Worm (Caenorhabditis elegans) whole organism, L1 larva: ENCODE data around the gene cima-1.

Experiments used
- C16A3.4 ChIP-seq: fragments of 150-350 bp; optimal IDR thresholded peaks from 2 replicates; lab custom pipeline; 2014; ENCODE audit warnings: missing biosample characterization, missing genetic modification characterization
- C34B4.2 ChIP-seq: sonication (generic microtip); optimal IDR thresholded peaks from 2 replicates; lab custom pipeline; 2017; ENCODE audit warnings: mild to moderate bottlenecking, missing genetic modification characterization, missing compliant biosample characterization
- F16B12.6 ChIP-seq: fragments of 150-350 bp; optimal IDR thresholded peaks from 2 replicates; lab custom pipeline; 2014; ENCODE audit warnings: missing biosample characterization, missing genetic modification characterization
- aly-2 ChIP-seq: fragments of 150-350 bp; optimal IDR thresholded peaks from 2 replicates; lab custom pipeline; 2014; ENCODE audit warnings: missing biosample characterization, missing genetic modification characterization
- ceh-63 ChIP-seq: fragments of 200-800 bp; sonication (Bioruptor generic); optimal IDR thresholded peaks from 2 replicates; lab custom pipeline; 2018; ENCODE audit warnings: mild to moderate bottlenecking, missing genetic modification characterization, missing compliant biosample characterization
- ceh-82 ChIP-seq, 3 experiments: fragments of 150-350 bp in 1 of 3; sonication (generic microtip) in 2 of 3; optimal IDR thresholded peaks; 2 replicates each; lab custom pipeline; 2014 to 2017; ENCODE audit warnings: missing biosample characterization in 3 of 3, missing genetic modification characterization in 3 of 3
- ceh-88 ChIP-seq: fragments of 200-800 bp; sonication (Bioruptor generic); IDR thresholded peaks from 2 replicates; pipeline ENCODE4 v1.3.6; 2022; ENCODE audit warnings: missing genetic modification characterization, missing compliant biosample characterization
- dpl-1 ChIP-seq, 3 experiments: fragments of 150-350 bp in 2 of 3; sonication (generic microtip) in 1 of 3; optimal IDR thresholded peaks; 2 replicates each; lab custom pipeline; 2014 to 2017; ENCODE audit warnings: missing biosample characterization in 3 of 3, missing genetic modification characterization in 3 of 3, missing genetic modification reagents in 3 of 3
- dsc-1 ChIP-seq: sonication (generic microtip); optimal IDR thresholded peaks from 2 replicates; lab custom pipeline; 2016; ENCODE audit warnings: mild to moderate bottlenecking, missing genetic modification characterization, missing compliant biosample characterization
- efl-1 ChIP-seq, 4 experiments: fragments of 150-350 bp; optimal IDR thresholded peaks in 3 of 4; peaks in 1 of 4; 1 replicate in 1 of 4; 2 replicates in 3 of 4; lab custom pipeline; 2014; ENCODE audit warnings: missing biosample characterization in 2 of 4, missing genetic modification characterization in 2 of 4, missing genetic modification reagents in 2 of 4
- efl-3 ChIP-seq: fragments of 200-800 bp; sonication (Bioruptor generic); optimal IDR thresholded peaks from 2 replicates; lab custom pipeline; 2018; ENCODE audit warnings: mild to moderate bottlenecking, missing genetic modification characterization, missing compliant biosample characterization
- egl-13 ChIP-seq: sonication (generic microtip); optimal IDR thresholded peaks from 2 replicates; lab custom pipeline; 2016; ENCODE audit warnings: missing genotype, missing genetic modification reagents, missing genetic modification characterization, missing compliant biosample characterization
- elt-3 ChIP-seq, 6 experiments: fragments of 150-350 bp in 1 of 6; sonication (generic microtip); optimal IDR thresholded peaks; 2 replicates each; lab custom pipeline; 2017 to 2018; ENCODE audit warnings: missing biosample characterization in 6 of 6, missing genetic modification characterization in 6 of 6, inconsistent platforms in 1 of 6
- fkh-8 ChIP-seq: sonication (generic microtip); optimal IDR thresholded peaks from 2 replicates; lab custom pipeline; 2016; ENCODE audit warnings: mild to moderate bottlenecking, missing genetic modification characterization, missing compliant biosample characterization
- fos-1 ChIP-seq: fragments of 150-350 bp; optimal IDR thresholded peaks from 2 replicates; lab custom pipeline; 2014; ENCODE audit warnings: missing biosample characterization, missing genetic modification characterization
- grh-1 ChIP-seq: fragments of 200-800 bp; sonication (Bioruptor generic); IDR thresholded peaks from 2 replicates; pipeline ENCODE4 v1.3.6; 2022; ENCODE audit warnings: missing genetic modification reagents, missing genetic modification characterization, missing compliant biosample characterization
- hlh-17 ChIP-seq: fragments of 200-800 bp; sonication (Bioruptor generic); optimal IDR thresholded peaks from 2 replicates; lab custom pipeline; 2018; ENCODE audit warnings: missing genetic modification characterization, mild to moderate bottlenecking, missing compliant biosample characterization, moderate library complexity, borderline replicate concordance
- hlh-4 ChIP-seq: sonication (generic microtip); optimal IDR thresholded peaks from 2 replicates; lab custom pipeline; 2016; ENCODE audit warnings: mild to moderate bottlenecking, missing genetic modification characterization, missing compliant biosample characterization
- jun-1 ChIP-seq: fragments of 150-350 bp; optimal IDR thresholded peaks from 2 replicates; lab custom pipeline; 2014; ENCODE audit warnings: missing biosample characterization, missing genetic modification reagents, missing genetic modification characterization
- lin-13 ChIP-seq: fragments of 150-350 bp; optimal IDR thresholded peaks from 2 replicates; lab custom pipeline; 2014; ENCODE audit warnings: missing biosample characterization, missing genetic modification reagents, missing genetic modification characterization
- lin-14 ChIP-seq: fragments of 200-800 bp; sonication (Bioruptor generic); optimal IDR thresholded peaks from 2 replicates; lab custom pipeline; 2018; ENCODE audit warnings: mild to moderate bottlenecking, missing genetic modification characterization, moderate library complexity, missing compliant biosample characterization
- lin-35 ChIP-seq, 2 experiments: fragments of 150-350 bp; optimal IDR thresholded peaks; 2 replicates each; lab custom pipeline; 2014; ENCODE audit warnings: missing biosample characterization in 2 of 2, missing genetic modification characterization in 2 of 2, missing genetic modification reagents in 2 of 2
- lin-39 ChIP-seq: fragments of 150-350 bp; optimal IDR thresholded peaks from 2 replicates; lab custom pipeline; 2014; ENCODE audit warnings: missing biosample characterization, missing genetic modification reagents, missing genetic modification characterization
- lsy-2 ChIP-seq, 2 experiments: fragments of 150-350 bp; optimal IDR thresholded peaks; 2 replicates each; lab custom pipeline; 2014; ENCODE audit warnings: missing biosample characterization in 2 of 2, missing genetic modification characterization in 2 of 2
- mab-9 ChIP-seq: fragments of 200-800 bp; sonication (Bioruptor generic); IDR thresholded peaks from 2 replicates; pipeline ENCODE4 v1.3.6; 2022; ENCODE audit warnings: missing genetic modification reagents, missing genetic modification characterization, missing compliant biosample characterization
- mef-2 ChIP-seq: fragments of 150-350 bp; optimal IDR thresholded peaks from 2 replicates; lab custom pipeline; 2014; ENCODE audit warnings: missing biosample characterization, missing genetic modification characterization
- nhr-11 ChIP-seq: fragments of 150-350 bp; optimal IDR thresholded peaks from 2 replicates; lab custom pipeline; 2014; ENCODE audit warnings: missing biosample characterization, missing genetic modification characterization
- nhr-12 ChIP-seq: sonication (generic microtip); optimal IDR thresholded peaks from 2 replicates; lab custom pipeline; 2017; ENCODE audit warnings: missing biosample characterization, missing genetic modification characterization
- nhr-19 ChIP-seq: fragments of 200-800 bp; sonication (Bioruptor generic); conservative IDR thresholded peaks from 2 replicates; pipeline ENCODE4 v1.3.6; 2022; ENCODE audit warnings: missing genetic modification characterization, missing compliant biosample characterization
- nhr-237 ChIP-seq: fragments of 150-350 bp; optimal IDR thresholded peaks from 2 replicates; lab custom pipeline; 2014; ENCODE audit warnings: missing biosample characterization, missing genetic modification characterization
- nhr-28 ChIP-seq: fragments of 150-350 bp; optimal IDR thresholded peaks from 2 replicates; lab custom pipeline; 2014; ENCODE audit warnings: missing biosample characterization, missing genetic modification characterization
- nhr-47 ChIP-seq: sonication (generic microtip); optimal IDR thresholded peaks from 2 replicates; lab custom pipeline; 2016; ENCODE audit warnings: mild to moderate bottlenecking, missing genetic modification characterization, moderate library complexity, missing compliant biosample characterization
- nhr-71 ChIP-seq: sonication (generic microtip); optimal IDR thresholded peaks from 2 replicates; lab custom pipeline; 2016; ENCODE audit warnings: mild to moderate bottlenecking, missing genetic modification characterization, moderate library complexity, missing compliant biosample characterization
- nhr-76 ChIP-seq: sonication (generic microtip); optimal IDR thresholded peaks from 2 replicates; lab custom pipeline; 2017; ENCODE audit warnings: missing biosample characterization, missing genetic modification characterization
- nhr-85 ChIP-seq: sonication (generic microtip); peaks from one replicate; lab custom pipeline; 2016; ENCODE audit warnings: missing genetic modification characterization, inconsistent platforms, missing compliant biosample characterization
- pax-3 ChIP-seq: fragments of 200-800 bp; sonication (Bioruptor generic); optimal IDR thresholded peaks from 2 replicates; lab custom pipeline; 2018; ENCODE audit warnings: mild to moderate bottlenecking, missing genetic modification characterization, moderate library complexity, missing compliant biosample characterization
- pqm-1 ChIP-seq: sonication (generic microtip); optimal IDR thresholded peaks from 3 replicates; lab custom pipeline; 2017; ENCODE audit warnings: missing biosample characterization, missing genetic modification characterization
- snu-23 ChIP-seq: sonication (generic microtip); optimal IDR thresholded peaks from 2 replicates; lab custom pipeline; 2016; ENCODE audit warnings: missing genetic modification characterization, missing compliant biosample characterization
- sox-4 ChIP-seq: sonication (generic microtip); optimal IDR thresholded peaks from 2 replicates; lab custom pipeline; 2016; ENCODE audit warnings: missing genetic modification characterization, missing compliant biosample characterization
- sptf-1 ChIP-seq: fragments of 150-350 bp; optimal IDR thresholded peaks from 2 replicates; lab custom pipeline; 2014; ENCODE audit warnings: missing biosample characterization, missing genetic modification characterization
- sup-37 ChIP-seq: fragments of 200-800 bp; sonication (Bioruptor generic); optimal IDR thresholded peaks from 2 replicates; lab custom pipeline; 2018; ENCODE audit warnings: mild to moderate bottlenecking, missing genetic modification characterization, missing compliant biosample characterization
- swsn-7 ChIP-seq: sonication (generic microtip); optimal IDR thresholded peaks from 2 replicates; lab custom pipeline; 2016; ENCODE audit warnings: missing genetic modification characterization, missing compliant biosample characterization
- tbx-2 ChIP-seq: sonication (generic microtip); optimal IDR thresholded peaks from 2 replicates; lab custom pipeline; 2016; ENCODE audit warnings: missing genetic modification characterization, missing compliant biosample characterization
- tlp-1 ChIP-seq: fragments of 150-350 bp; optimal IDR thresholded peaks from 2 replicates; lab custom pipeline; 2014; ENCODE audit warnings: missing biosample characterization, missing genetic modification characterization
- unc-130 ChIP-seq: fragments of 150-350 bp; optimal IDR thresholded peaks from 2 replicates; lab custom pipeline; 2017; ENCODE audit warnings: missing biosample characterization, missing genetic modification characterization, inconsistent platforms
- unc-30 ChIP-seq: sonication (generic microtip); optimal IDR thresholded peaks from 2 replicates; lab custom pipeline; 2017; ENCODE audit warnings: missing biosample characterization, missing genetic modification characterization
- unc-62 ChIP-seq: fragments of 150-350 bp; optimal IDR thresholded peaks from 2 replicates; lab custom pipeline; 2014; ENCODE audit warnings: missing biosample characterization, missing genetic modification reagents, missing genetic modification characterization
- unc-86 ChIP-seq: sonication (generic microtip); optimal IDR thresholded peaks from 2 replicates; lab custom pipeline; 2016; ENCODE audit warnings: missing genetic modification characterization, missing compliant biosample characterization
- unc-98 ChIP-seq: fragments of 200-800 bp; sonication (Bioruptor generic); IDR thresholded peaks from 2 replicates; pipeline ENCODE4 v1.3.6; 2022; ENCODE audit warnings: missing genetic modification characterization, missing compliant biosample characterization
- vab-15 ChIP-seq: sonication (generic microtip); optimal IDR thresholded peaks from 2 replicates; lab custom pipeline; 2017; ENCODE audit warnings: missing genotype, mild to moderate bottlenecking, missing genetic modification characterization, missing compliant biosample characterization
- xbp-1 ChIP-seq: sonication (generic microtip); optimal IDR thresholded peaks from 2 replicates; lab custom pipeline; 2016; ENCODE audit warnings: missing genetic modification characterization, missing compliant biosample characterization
- zip-4 ChIP-seq: fragments of 200-800 bp; sonication (Bioruptor generic); optimal IDR thresholded peaks from 2 replicates; lab custom pipeline; 2018; ENCODE audit warnings: mild to moderate bottlenecking, missing genetic modification characterization, moderate library complexity, missing compliant biosample characterization
- ztf-11 ChIP-seq, 2 experiments: sonication (generic microtip); optimal IDR thresholded peaks; 2 replicates each; lab custom pipeline; 2016 to 2017; ENCODE audit warnings: missing genetic modification characterization in 2 of 2, missing biosample characterization in 1 of 2, missing compliant biosample characterization in 1 of 2
- ztf-4 ChIP-seq: fragments of 150-350 bp; optimal IDR thresholded peaks from 2 replicates; lab custom pipeline; 2014; ENCODE audit warnings: missing biosample characterization, missing genetic modification characterization

Gene cima-1

ce11 chrIV:7619261-7619660, 32.0 kb upstream of the cima-1 start:
- peak in 1 of 2 experiments; percentile 4 for TF ChIP-seq lsy-2 (tag; optimal IDR thresholded peaks at IDR 0.05; lab: Kevin White, UChicago)
- peak; percentile 40 for TF ChIP-seq nhr-47
- TF ChIP-seq ceh-82 (tag; optimal IDR thresholded peaks at IDR 0.05; lab: Kevin White, UChicago) = peak in 2 of 3 experiments; percentile 46 to 54
- peak; percentile 31 for TF ChIP-seq egl-13 (tag; lab: Kevin White, UChicago)
- no peak for TF ChIP-seq ceh-88 (GFP tag; lab: Robert Waterston, UW)
- TF ChIP-seq tlp-1 (tag; lab: Kevin White, UChicago) = no peak
- no peak for TF ChIP-seq unc-62 (GFP tag; lab: Kevin White, UChicago)
- TF ChIP-seq fos-1 (tag; lab: Kevin White, UChicago) = no peak
- no peak for TF ChIP-seq zip-4 (GFP tag; lab: Kevin White, UChicago)
- no peak for TF ChIP-seq unc-30 (tag; lab: Kevin White, UChicago)
- TF ChIP-seq nhr-19 (GFP tag; lab: Robert Waterston, UW) = no peak
- TF ChIP-seq lin-39 (tag; lab: Kevin White, UChicago) = no peak
- no peak for TF ChIP-seq unc-98 (GFP tag; lab: Robert Waterston, UW)
- peak; percentile 66 for TF ChIP-seq fkh-8 (tag; lab: Kevin White, UChicago)
- TF ChIP-seq pqm-1 (tag; lab: Kevin White, UChicago) = no peak
- TF ChIP-seq nhr-28 (tag; lab: Kevin White, UChicago) = no peak
- TF ChIP-seq sox-4 (tag; lab: Kevin White, UChicago) = no peak
- no peak for TF ChIP-seq efl-3 (GFP tag; lab: Kevin White, UChicago)
- no peak for TF ChIP-seq hlh-17 (GFP tag; lab: Kevin White, UChicago)
- peak; percentile 34 for TF ChIP-seq snu-23 (GFP tag; lab: Kevin White, UChicago)
- no peak for TF ChIP-seq grh-1 (GFP tag; lab: Robert Waterston, UW)
- no peak for TF ChIP-seq ztf-4 (tag; lab: Kevin White, UChicago)
- TF ChIP-seq nhr-11 (tag; lab: Kevin White, UChicago) = no peak
- TF ChIP-seq efl-1 (optimal IDR thresholded peaks at IDR 0.05; lab: Kevin White, UChicago) = no peak
- no peak for TF ChIP-seq efl-1 (GFP tag; optimal IDR thresholded peaks at IDR 0.05 in 1 of 2; lab: Kevin White, UChicago)
- TF ChIP-seq sptf-1 (tag; lab: Kevin White, UChicago) = no peak
- TF ChIP-seq unc-130 = no peak
- no peak for TF ChIP-seq vab-15 (tag; lab: Kevin White, UChicago)
- no peak for TF ChIP-seq mef-2 (tag; lab: Kevin White, UChicago)
- peak; percentile 20 for TF ChIP-seq tbx-2 (tag; lab: Kevin White, UChicago)
- TF ChIP-seq dpl-1 (GFP tag; optimal IDR thresholded peaks at IDR 0.05; lab: Kevin White, UChicago) = no peak
- TF ChIP-seq C34B4.2 (tag; lab: Kevin White, UChicago) = no peak
- TF ChIP-seq unc-86 (tag; lab: Kevin White, UChicago) = peak; percentile 49
- TF ChIP-seq F16B12.6 (tag; lab: Kevin White, UChicago) = no peak
- TF ChIP-seq C16A3.4 (tag; lab: Kevin White, UChicago) = no peak
- TF ChIP-seq nhr-12 = no peak
- no peak for TF ChIP-seq sup-37 (GFP tag; lab: Kevin White, UChicago)
- TF ChIP-seq nhr-85 = no peak
- no peak for TF ChIP-seq elt-3 (tag; optimal IDR thresholded peaks at IDR 0.05; lab: Kevin White, UChicago)
- peak; percentile 47 for TF ChIP-seq swsn-7 (tag; lab: Kevin White, UChicago)
- no peak for TF ChIP-seq nhr-76 (tag; lab: Kevin White, UChicago)
- TF ChIP-seq mab-9 (GFP tag; lab: Robert Waterston, UW) = no peak
- no peak for TF ChIP-seq aly-2 (tag; lab: Kevin White, UChicago)
- TF ChIP-seq jun-1 (tag; lab: Kevin White, UChicago) = no peak
- no peak for TF ChIP-seq ztf-11 (tag; optimal IDR thresholded peaks at IDR 0.05; lab: Kevin White, UChicago)
- no peak for TF ChIP-seq hlh-4 (tag; lab: Kevin White, UChicago)
- no peak for TF ChIP-seq ceh-63 (GFP tag; lab: Kevin White, UChicago)
- no peak for TF ChIP-seq dsc-1 (tag; lab: Kevin White, UChicago)
- TF ChIP-seq nhr-71 = peak; percentile 48
- TF ChIP-seq xbp-1 (tag; lab: Kevin White, UChicago) = peak; percentile 26
- no peak for TF ChIP-seq nhr-237 (tag; lab: Kevin White, UChicago)
- peak; percentile 86 for TF ChIP-seq lin-14 (GFP tag; lab: Kevin White, UChicago)
- TF ChIP-seq pax-3 (tag; lab: Kevin White, UChicago) = no peak
- TF ChIP-seq lin-13 (GFP tag; lab: Kevin White, UChicago) = no peak
- no peak for TF ChIP-seq lin-35 (GFP tag; optimal IDR thresholded peaks at IDR 0.05; lab: Kevin White, UChicago)
